Fruit fly (Drosophila melanogaster) whole organism, pupa: ENCODE data around the gene Uros1.
A peak's percentile ranks its signal among the peaks of the same experiment; 100 is the strongest.

Source experiments
- CG10348 ChIP-seq: fragments of 200-800 bp; sonication (Bioruptor generic); IDR thresholded peaks from 2 replicates; pipeline ENCODE4 v1.3.6; 2022; ENCODE audit warnings: missing biosample characterization, missing genetic modification characterization
- CG12605 ChIP-seq: fragments of 200-800 bp; sonication (Bioruptor generic); IDR thresholded peaks from 2 replicates; pipeline ENCODE4 v1.3.6; 2022; ENCODE audit warnings: missing biosample characterization, missing genetic modification characterization
- CG13204 ChIP-seq: fragments of 200-800 bp; sonication (Bioruptor generic); optimal IDR thresholded peaks from 2 replicates; lab custom pipeline; 2018; ENCODE audit warnings: missing biosample characterization, mild to moderate bottlenecking, missing genetic modification characterization, moderate library complexity
- CG14655 ChIP-seq: fragments of 200-800 bp; sonication (Bioruptor generic); optimal IDR thresholded peaks from 3 replicates; lab custom pipeline; 2017; ENCODE audit warnings: mild to moderate bottlenecking, missing biosample characterization, missing genetic modification reagents, missing genetic modification characterization
- CG15710 ChIP-seq: fragments of 200-800 bp; sonication (Bioruptor generic); optimal IDR thresholded peaks from 2 replicates; lab custom pipeline; 2018; ENCODE audit warnings: missing biosample characterization, mild to moderate bottlenecking, missing genetic modification characterization, moderate library complexity
- CG17806 ChIP-seq: fragments of 200-800 bp; sonication (Bioruptor generic); optimal IDR thresholded peaks from 2 replicates; lab custom pipeline; 2018; ENCODE audit warnings: missing biosample characterization, mild to moderate bottlenecking, missing genetic modification characterization, moderate library complexity
- CG32121 ChIP-seq: fragments of 200-800 bp; sonication (Bioruptor generic); IDR thresholded peaks from 2 replicates; pipeline ENCODE4 v1.3.6; 2022; ENCODE audit warnings: missing biosample characterization, missing genetic modification characterization
- CG34367 ChIP-seq: fragments of 200-800 bp; sonication (Bioruptor generic); optimal IDR thresholded peaks from 2 replicates; lab custom pipeline; 2018; ENCODE audit warnings: missing biosample characterization, mild to moderate bottlenecking, missing genetic modification characterization
- CG4496 ChIP-seq: fragments of 200-800 bp; sonication (Bioruptor generic); IDR thresholded peaks from 3 replicates; pipeline ENCODE4 v1.3.6; 2022; ENCODE audit warnings: missing biosample characterization, missing genetic modification characterization
- CG8159 ChIP-seq: fragments of 200-800 bp; sonication (Bioruptor generic); optimal IDR thresholded peaks from 3 replicates; lab custom pipeline; 2018; ENCODE audit warnings: missing biosample characterization, mild to moderate bottlenecking, missing genetic modification characterization, moderate library complexity
- CG8301 ChIP-seq: fragments of 200-800 bp; sonication (Bioruptor generic); optimal IDR thresholded peaks from 2 replicates; lab custom pipeline; 2018; ENCODE audit warnings: missing biosample characterization, mild to moderate bottlenecking, missing genetic modification characterization
- CG9948 ChIP-seq: fragments of 200-800 bp; sonication (Bioruptor generic); optimal IDR thresholded peaks from 2 replicates; lab custom pipeline; 2018; ENCODE audit warnings: missing biosample characterization, mild to moderate bottlenecking, missing genetic modification characterization, moderate library complexity
- D1 ChIP-seq: fragments of 200-800 bp; sonication (Bioruptor generic); optimal IDR thresholded peaks from 2 replicates; lab custom pipeline; 2018; ENCODE audit warnings: missing biosample characterization, mild to moderate bottlenecking, missing genetic modification characterization, moderate library complexity
- EcR ChIP-seq: fragments of 200-800 bp; sonication (Bioruptor generic); optimal IDR thresholded peaks from 3 replicates; lab custom pipeline; 2019; ENCODE audit warnings: missing biosample characterization, missing genetic modification characterization, mild to moderate bottlenecking, moderate library complexity, missing genetic modification reagents
- Ets98B ChIP-seq: fragments of 200-800 bp; sonication (Bioruptor generic); IDR thresholded peaks from 2 replicates; pipeline ENCODE4 v1.3.6; 2022; ENCODE audit warnings: missing biosample characterization, missing genetic modification characterization
- Pif1A ChIP-seq: fragments of 200-800 bp; sonication (Bioruptor generic); optimal IDR thresholded peaks from 3 replicates; lab custom pipeline; 2016; ENCODE audit warnings: missing biosample characterization, missing genetic modification characterization
- Pif1B ChIP-seq: fragments of 200-800 bp; sonication (Bioruptor generic); optimal IDR thresholded peaks from 3 replicates; lab custom pipeline; 2016; ENCODE audit warnings: missing biosample characterization, missing genetic modification characterization
- Snoo ChIP-seq: fragments of 200-800 bp; sonication (Bioruptor generic); optimal IDR thresholded peaks from 3 replicates; lab custom pipeline; 2017; ENCODE audit warnings: missing biosample characterization, mild to moderate bottlenecking, missing genetic modification characterization, inconsistent platforms
- fd96Ca ChIP-seq: fragments of 200-800 bp; sonication (Bioruptor generic); IDR thresholded peaks from 3 replicates; pipeline ENCODE4 v1.3.6; 2022; ENCODE audit warnings: missing biosample characterization, missing genetic modification characterization
- gl ChIP-seq: fragments of 200-800 bp; sonication (Bioruptor generic); optimal IDR thresholded peaks from 2 replicates; lab custom pipeline; 2018; ENCODE audit warnings: missing biosample characterization, mild to moderate bottlenecking, missing genetic modification characterization
- rn ChIP-seq: fragments of 200-800 bp; sonication (Bioruptor generic); IDR thresholded peaks from 2 replicates; pipeline ENCODE4 v1.3.6; 2022; ENCODE audit warnings: missing biosample characterization, missing genetic modification characterization

Uros1 gene

DNA sequence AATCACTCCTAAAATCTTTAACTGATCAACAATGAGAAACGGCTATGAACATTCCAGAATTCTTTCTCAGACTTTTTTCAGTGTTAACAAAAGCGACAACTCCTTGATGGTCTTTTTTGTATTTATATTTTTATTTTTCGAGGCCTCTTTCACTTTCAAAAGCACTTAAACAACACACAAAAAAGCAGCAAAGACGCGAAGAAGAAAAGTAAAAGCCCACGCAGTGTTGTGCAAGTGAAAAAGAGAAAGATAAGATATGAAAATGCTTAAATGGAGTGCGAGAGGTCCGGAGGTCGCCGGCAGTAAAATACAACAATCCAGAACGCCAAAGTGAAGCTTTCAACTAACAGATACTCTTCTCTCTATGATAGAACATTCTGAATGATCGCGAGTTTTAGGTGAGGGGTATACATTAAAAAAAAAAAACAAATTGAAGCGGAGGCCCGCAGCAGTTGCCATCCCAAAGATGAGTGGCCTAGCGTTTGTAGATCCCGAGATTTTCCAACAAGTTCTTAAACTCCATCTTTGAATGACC, 6.6 kb downstream of the Uros1 start:
- TF ChIP-seq CG32121 (GFP tag; lab: Robert Waterston, UW) (no peak), CG15710 (no peak), CG8159 (tag; lab: Kevin White, UChicago) (no peak), CG9948 (no peak), Snoo (peak; percentile 13), EcR (no peak), CG4496 (GFP tag; lab: Robert Waterston, UW) (0 out of 3 replicates have a peak, but pooled peaks have one; percentile 35), D1 (tag; lab: Kevin White, UChicago) (no peak), CG34367 (tag; lab: Kevin White, UChicago) (no peak), CG10348 (GFP tag; lab: Robert Waterston, UW) (no peak), CG13204 (GFP tag; lab: Kevin White, UChicago) (no peak)

DNA sequence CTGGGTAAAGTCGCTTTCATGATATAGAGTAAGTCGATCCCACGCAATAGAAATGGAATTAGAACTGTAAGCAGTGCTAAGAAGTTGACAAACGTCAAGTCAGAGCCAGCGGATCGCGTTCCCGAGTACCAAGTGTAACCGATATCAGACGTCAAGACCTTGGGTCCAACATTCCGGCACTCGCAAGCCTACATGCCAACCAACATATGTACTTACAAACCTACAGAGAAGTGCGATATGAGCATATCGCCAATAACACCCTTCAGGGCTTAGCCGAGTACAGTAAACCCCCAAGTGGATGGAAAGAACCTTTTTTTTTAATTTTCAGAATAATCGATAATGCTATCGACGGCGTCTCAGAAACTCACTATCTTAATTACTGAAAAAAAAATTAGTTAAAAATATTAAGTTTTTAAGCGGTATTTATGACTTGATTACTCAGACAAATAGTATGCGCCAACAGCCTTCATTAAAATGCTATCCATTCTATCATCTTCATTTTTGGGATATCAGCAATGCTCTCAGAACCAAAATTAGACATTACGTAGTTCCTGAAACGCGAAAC, 7.5 kb downstream of the Uros1 start:
- TF ChIP-seq rn (GFP tag; lab: Robert Waterston, UW) (no peak), CG9948 (peak; percentile 5), CG15710 (peak; percentile 19), Ets98B (GFP tag; lab: Robert Waterston, UW) (0 out of 2 replicates have a peak, but pooled peaks have one; percentile 13), fd96Ca (GFP tag; lab: Robert Waterston, UW) (0 out of 3 replicates have a peak, but pooled peaks have one; percentile 7), CG8159 (tag; lab: Kevin White, UChicago) (peak; percentile 17), D1 (tag; lab: Kevin White, UChicago) (no peak), CG10348 (GFP tag; lab: Robert Waterston, UW) (no peak), CG12605 (GFP tag; lab: Robert Waterston, UW) (no peak), Pif1A (peak; percentile 2), CG8301 (tag; lab: Kevin White, UChicago) (no peak)

DNA sequence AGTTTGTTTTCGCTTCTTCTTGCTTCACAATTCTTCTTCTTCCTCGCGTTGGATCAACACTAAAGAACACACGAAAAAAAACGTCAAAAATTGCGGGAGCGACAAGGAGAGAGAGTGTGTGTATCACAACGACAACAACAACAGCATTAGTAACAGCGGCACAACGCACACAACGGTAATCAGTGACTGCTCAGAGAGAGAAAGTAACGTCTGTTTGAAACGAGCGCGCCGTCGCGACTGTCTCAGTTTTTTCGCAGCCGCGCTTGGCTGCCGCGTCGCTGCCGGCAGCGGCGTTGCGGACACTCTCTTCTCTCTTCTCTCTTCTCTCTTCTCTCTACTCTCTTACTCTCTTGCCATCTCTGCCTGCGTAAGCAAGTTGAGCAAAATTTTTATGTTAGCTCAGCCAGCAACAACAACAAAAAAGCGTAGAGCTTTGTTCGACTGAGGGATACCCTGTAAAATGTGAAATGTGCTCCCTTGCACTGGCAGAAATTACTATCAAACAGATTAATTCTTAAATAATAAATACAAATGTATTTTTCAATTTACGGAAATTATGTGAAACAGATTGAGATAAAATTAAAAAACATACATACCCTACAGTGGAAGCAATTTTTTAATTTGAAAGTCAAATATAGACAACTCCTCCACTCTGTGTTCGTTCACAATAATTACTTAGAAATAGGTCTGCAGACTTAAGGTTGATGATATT, 8.3 kb downstream of the Uros1 start:
- TF ChIP-seq Pif1A (peak; percentile 41), D1 (tag; lab: Kevin White, UChicago) (peak; percentile 15), CG10348 (GFP tag; lab: Robert Waterston, UW) (no peak), gl (tag; lab: Kevin White, UChicago) (no peak), CG32121 (GFP tag; lab: Robert Waterston, UW) (peak; percentile 69; the same call in 1 of the 2 replicates), CG9948 (peak; percentile 21), CG17806 (tag; lab: Kevin White, UChicago) (peak; percentile 45), fd96Ca (GFP tag; lab: Robert Waterston, UW) (peak; percentile 49; the same call in 1 of the 3 replicates), CG15710 (peak; percentile 39), CG8301 (tag; lab: Kevin White, UChicago) (peak; percentile 36), rn (GFP tag; lab: Robert Waterston, UW) (no peak), CG8159 (tag; lab: Kevin White, UChicago) (peak; percentile 59), CG34367 (tag; lab: Kevin White, UChicago) (peak; percentile 36), CG13204 (GFP tag; lab: Kevin White, UChicago) (peak; percentile 6), CG4496 (GFP tag; lab: Robert Waterston, UW) (peak; percentile 73; the same call in 2 of the 3 replicates), EcR (no peak), Snoo (peak; percentile 59), CG12605 (GFP tag; lab: Robert Waterston, UW) (peak; percentile 52), Pif1B (peak; percentile 71), Ets98B (GFP tag; lab: Robert Waterston, UW) (peak; percentile 60), CG14655 (GFP tag; lab: Kevin White, UChicago) (peak; percentile 62)

DNA sequence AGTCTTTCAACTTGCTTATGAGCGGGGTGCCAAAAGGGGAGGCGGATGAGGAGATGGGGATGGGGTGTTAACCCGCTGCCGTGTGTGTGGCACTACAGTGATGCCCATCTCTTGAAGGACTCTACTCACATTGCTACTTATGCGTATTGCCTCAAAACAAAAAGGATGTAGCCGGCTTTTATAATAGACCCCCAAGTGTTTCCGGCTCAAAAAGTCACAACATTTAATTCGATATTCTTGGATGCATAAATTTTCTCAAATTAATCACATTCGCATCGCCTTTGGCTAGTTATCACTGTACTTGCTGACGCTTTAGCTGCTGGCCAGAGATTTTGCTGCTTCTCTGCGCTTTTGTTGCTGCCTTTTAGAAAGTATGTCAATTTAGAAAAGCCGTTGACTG, 9.1 kb downstream of the Uros1 start:
- TF ChIP-seq CG15710 (peak; percentile 34), CG9948 (peak; percentile 4), EcR (no peak), gl (tag; lab: Kevin White, UChicago) (no peak), CG8301 (tag; lab: Kevin White, UChicago) (peak; percentile 70), CG4496 (GFP tag; lab: Robert Waterston, UW) (peak; percentile 78; the same call in 2 of the 3 replicates), rn (GFP tag; lab: Robert Waterston, UW) (no peak), Pif1A (peak; percentile 55), CG34367 (tag; lab: Kevin White, UChicago) (no peak), fd96Ca (GFP tag; lab: Robert Waterston, UW) (peak; percentile 85), CG8159 (tag; lab: Kevin White, UChicago) (peak; percentile 24), CG12605 (GFP tag; lab: Robert Waterston, UW) (0 out of 2 replicates have a peak, but pooled peaks have one; percentile 15), CG17806 (tag; lab: Kevin White, UChicago) (peak; percentile 13), CG13204 (GFP tag; lab: Kevin White, UChicago) (no peak), Pif1B (peak; percentile 20), CG32121 (GFP tag; lab: Robert Waterston, UW) (peak; percentile 81), Snoo (no peak), CG14655 (GFP tag; lab: Kevin White, UChicago) (peak; percentile 65), D1 (tag; lab: Kevin White, UChicago) (no peak), Ets98B (GFP tag; lab: Robert Waterston, UW) (peak; percentile 76), CG10348 (GFP tag; lab: Robert Waterston, UW) (no peak)
- TF ChIP-seq, all 21 proteins: peak for 13

DNA sequence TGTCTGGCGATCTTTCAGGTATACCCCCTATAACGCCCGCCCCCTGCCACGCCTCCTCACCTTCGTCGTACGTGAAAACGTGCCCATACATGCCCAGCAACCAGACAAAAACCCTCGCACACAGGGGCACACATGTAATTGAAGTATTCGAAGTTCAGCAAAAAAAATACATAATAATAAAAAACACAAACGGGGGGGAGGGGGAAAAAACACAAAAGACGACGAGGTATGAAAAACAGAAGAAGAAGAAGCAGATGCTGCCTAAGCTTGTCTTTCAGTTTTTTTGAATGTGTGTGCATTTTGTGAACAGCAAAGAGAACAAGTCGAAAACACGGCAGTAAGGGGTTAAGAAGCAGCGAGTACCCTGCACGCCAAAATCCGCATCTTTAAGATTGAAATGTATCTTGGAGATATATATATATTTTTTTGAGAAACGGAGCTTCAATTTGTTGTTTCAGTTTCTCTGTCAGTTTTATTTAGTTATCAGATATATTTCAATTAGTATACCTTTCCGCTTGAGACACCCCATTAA, 11.1 kb downstream of the Uros1 start:
- no peak for TF ChIP-seq CG4496 (GFP tag; lab: Robert Waterston, UW)
- peak; percentile 15; the same call in 1 of the 3 replicates for TF ChIP-seq fd96Ca (GFP tag; lab: Robert Waterston, UW)
- peak; percentile 13 for TF ChIP-seq EcR
- TF ChIP-seq, all 21 proteins: peak for 2
